Worm (Caenorhabditis elegans): ENCODE measurements around the gene C31B8.16.

- TF ChIP-seq egl-27 (tag; optimal IDR thresholded peaks at IDR 0.05) (no peak), nhr-25 (tag; optimal IDR thresholded peaks at IDR 0.05) (no peak), zag-1 (tag; optimal IDR thresholded peaks at IDR 0.05) (no peak), hmg-11 (tag; optimal IDR thresholded peaks at IDR 0.05) (no peak), egl-5 (tag; optimal IDR thresholded peaks at IDR 0.05) (no peak), aly-2 (tag; optimal IDR thresholded peaks at IDR 0.05) (no peak), nhr-11 (tag; optimal IDR thresholded peaks at IDR 0.05) (no peak), fos-1 (tag; optimal IDR thresholded peaks at IDR 0.05) (no peak), elt-3 (tag; optimal IDR thresholded peaks at IDR 0.05) (no peak), nhr-67 (tag; optimal IDR thresholded peaks at IDR 0.05) (no peak), snpc-4 (tag; optimal IDR thresholded peaks at IDR 0.05) (no peak), nfya-1 (tag; optimal IDR thresholded peaks at IDR 0.05; ENCODE audit: insufficient read depth) (no peak), ztf-11 (tag; optimal IDR thresholded peaks at IDR 0.05) (no peak), skn-1 (tag; optimal IDR thresholded peaks at IDR 0.05) (no peak)
Observed at ce11 chrV:2881016-2881415, 48.8 kb upstream of the C31B8.16 start, which contains the start of gene ifc-1.

Measured in whole organism, L3 larva.